Worm (Caenorhabditis elegans) whole organism, L4 larva: ENCODE data around the gene ape-1.

Experiments used
- aha-1 ChIP-seq: fragments of 150-350 bp; peaks from one replicate; lab custom pipeline; 2014; ENCODE audit warnings: missing biosample characterization, missing genetic modification characterization
- ceh-82 ChIP-seq: sonication (generic microtip); optimal IDR thresholded peaks from 2 replicates; lab custom pipeline; 2017; ENCODE audit warnings: missing biosample characterization, missing genetic modification characterization
- fkh-10 ChIP-seq: fragments of 150-350 bp; optimal IDR thresholded peaks from 2 replicates; lab custom pipeline; 2014; ENCODE audit warnings: missing biosample characterization, missing genetic modification reagents, missing genetic modification characterization
- lin-1 ChIP-seq: fragments of 200-800 bp; sonication (Bioruptor generic); IDR thresholded peaks from 2 replicates; pipeline ENCODE4 v1.3.6; 2022; ENCODE audit warnings: missing genetic modification reagents, missing genetic modification characterization, missing compliant biosample characterization
- madf-9 ChIP-seq: fragments of 200-800 bp; sonication (Bioruptor generic); conservative IDR thresholded peaks from 2 replicates; pipeline ENCODE4 v1.3.6; 2022; ENCODE audit warnings: missing genetic modification reagents, missing genetic modification characterization, missing compliant biosample characterization
- mep-1 ChIP-seq: fragments of 150-350 bp; sonication (generic microtip); optimal IDR thresholded peaks from 3 replicates; lab custom pipeline; 2014; ENCODE audit warnings: missing biosample characterization, missing genetic modification characterization
- nhr-237 ChIP-seq: sonication (generic microtip); optimal IDR thresholded peaks from 2 replicates; lab custom pipeline; 2017; ENCODE audit warnings: missing biosample characterization, missing genetic modification characterization
- nhr-76 ChIP-seq: fragments of 150-350 bp; optimal IDR thresholded peaks from 2 replicates; lab custom pipeline; 2014; ENCODE audit warnings: missing biosample characterization, missing genetic modification characterization
- pha-4 ChIP-seq, 2 experiments: fragments of 150-350 bp in 1 of 2; fragments of 200-800 bp in 1 of 2; sonication (Bioruptor generic) in 1 of 2; IDR thresholded peaks in 1 of 2; optimal IDR thresholded peaks in 1 of 2; 2 replicates each; pipeline versions ENCODE4 v1.3.6 to Lab custom; 2014 to 2022; ENCODE audit warnings: missing genetic modification characterization in 2 of 2, missing genetic modification reagents in 2 of 2, missing biosample characterization in 1 of 2, missing compliant biosample characterization in 1 of 2
- zfp-3 ChIP-seq: fragments of 200-800 bp; sonication (Bioruptor generic); conservative IDR thresholded peaks from 2 replicates; pipeline ENCODE4 v1.3.6; 2022; ENCODE audit warnings: missing genetic modification reagents, missing genetic modification characterization, missing compliant biosample characterization

DNA sequence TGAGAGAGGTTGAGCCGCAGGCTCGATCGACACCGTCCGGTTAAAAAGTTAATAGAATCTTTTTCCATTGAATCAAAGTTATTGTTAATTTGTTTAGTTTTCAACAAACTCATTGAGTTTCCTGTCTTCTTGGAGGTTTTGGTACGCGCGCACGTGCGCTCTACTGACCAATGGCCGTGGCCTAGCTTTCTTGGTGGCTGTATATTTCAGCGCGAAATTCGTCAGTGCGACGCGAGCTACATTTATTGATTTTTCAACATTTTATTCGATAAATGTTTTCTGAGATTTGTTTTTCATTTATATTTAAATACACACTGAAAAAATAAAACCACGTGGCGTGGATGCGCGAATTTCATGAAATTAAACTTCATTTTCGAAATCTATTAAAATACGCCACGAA, 31.6 kb upstream of the ape-1 start, which contains the start of gene bir-1:
- no peak for TF ChIP-seq pha-4 (GFP tag; IDR thresholded peaks at IDR 0.05; lab: Robert Waterston, UW)
- no peak for TF ChIP-seq pha-4 (tag; optimal IDR thresholded peaks at IDR 0.05; lab: Kevin White, UChicago)
- no peak for TF ChIP-seq aha-1 (tag; lab: Kevin White, UChicago)
- TF ChIP-seq mep-1 (tag; lab: Kevin White, UChicago): peak; percentile 64
- no peak for TF ChIP-seq zfp-3 (GFP tag; lab: Robert Waterston, UW)
- no peak for TF ChIP-seq nhr-76 (tag; lab: Kevin White, UChicago)
- TF ChIP-seq fkh-10 (GFP tag; lab: Kevin White, UChicago): no peak
- TF ChIP-seq ceh-82 (tag; lab: Kevin White, UChicago): no peak
- no peak for TF ChIP-seq madf-9 (GFP tag; lab: Robert Waterston, UW)
- no peak for TF ChIP-seq nhr-237 (tag; lab: Kevin White, UChicago)
- no peak for TF ChIP-seq lin-1 (GFP tag; lab: Robert Waterston, UW)
